Fruit fly (Drosophila melanogaster) whole organism, embryonic: ENCODE results near the gene CG9393.

ENCODE experiments used
- Bgb ChIP-seq: fragments of 200-800 bp; sonication (Bioruptor generic); IDR thresholded peaks from 2 replicates; pipeline ENCODE4 v1.3.6; 2022; ENCODE audit warnings: missing biosample characterization, missing genetic modification characterization; ENCODE audit not compliant: partially characterized antibody
- CG10543 ChIP-seq: fragments of 200-800 bp; sonication (Bioruptor generic); optimal IDR thresholded peaks from 3 replicates; lab custom pipeline; 2017; ENCODE audit warnings: missing biosample characterization, mild to moderate bottlenecking, missing genetic modification characterization, moderate library complexity
- CG10979 ChIP-seq: fragments of 200-800 bp; sonication (Bioruptor generic); optimal IDR thresholded peaks from 2 replicates; lab custom pipeline; 2018; ENCODE audit warnings: missing biosample characterization, mild to moderate bottlenecking, missing genetic modification characterization, moderate library complexity
- CG11398 ChIP-seq: fragments of 200-800 bp; sonication (Bioruptor generic); optimal IDR thresholded peaks from 2 replicates; lab custom pipeline; 2016; ENCODE audit warnings: missing biosample characterization, missing genetic modification characterization
- CG15269 ChIP-seq: fragments of 200-800 bp; sonication (Bioruptor generic); optimal IDR thresholded peaks from 2 replicates; lab custom pipeline; 2018; ENCODE audit warnings: missing biosample characterization, mild to moderate bottlenecking, missing genetic modification characterization, moderate library complexity
- CG1529 ChIP-seq: fragments of 200-800 bp; sonication (Bioruptor generic); optimal IDR thresholded peaks from 3 replicates; lab custom pipeline; 2018; ENCODE audit warnings: missing biosample characterization, missing genetic modification characterization
- CG17802 ChIP-seq: fragments of 200-800 bp; sonication (Bioruptor generic); optimal IDR thresholded peaks from 2 replicates; lab custom pipeline; 2018; ENCODE audit warnings: missing biosample characterization, mild to moderate bottlenecking, missing genetic modification characterization, moderate library complexity
- CG17829 ChIP-seq: fragments of 200-800 bp; optimal IDR thresholded peaks from 2 replicates; lab custom pipeline; 2019; ENCODE audit warnings: missing biosample characterization, mild to moderate bottlenecking, missing genetic modification characterization, moderate library complexity
- CG18599 ChIP-seq: fragments of 200-800 bp; sonication (Bioruptor generic); optimal IDR thresholded peaks from 3 replicates; lab custom pipeline; 2017; ENCODE audit warnings: missing biosample characterization, missing genetic modification characterization, mild to moderate bottlenecking, moderate library complexity, missing genetic modification reagents
- CG2199 ChIP-seq: fragments of 200-800 bp; sonication (Bioruptor generic); IDR thresholded peaks from 3 replicates; pipeline ENCODE4 v1.3.6; 2022; ENCODE audit warnings: missing biosample characterization, missing genetic modification characterization
- CG2678 ChIP-seq: fragments of 200-800 bp; sonication (Bioruptor generic); optimal IDR thresholded peaks from 3 replicates; lab custom pipeline; 2019; ENCODE audit warnings: missing biosample characterization, mild to moderate bottlenecking, missing genetic modification characterization, moderate library complexity
- CG33213 ChIP-seq: fragments of 200-800 bp; sonication (Bioruptor generic); optimal IDR thresholded peaks from 3 replicates; lab custom pipeline; 2016; ENCODE audit warnings: missing biosample characterization, missing genetic modification characterization
- CG34224 ChIP-seq: fragments of 200-800 bp; sonication (Bioruptor generic); IDR thresholded peaks from 3 replicates; pipeline ENCODE4 v1.3.6; 2022; ENCODE audit warnings: missing biosample characterization, missing genetic modification characterization; ENCODE audit not compliant: partially characterized antibody
- CG4282 ChIP-seq: fragments of 200-800 bp; sonication (Bioruptor generic); optimal IDR thresholded peaks from 2 replicates; lab custom pipeline; 2016; ENCODE audit warnings: missing biosample characterization, missing genetic modification characterization
- CG4820 ChIP-seq: fragments of 200-800 bp; sonication (Bioruptor generic); optimal IDR thresholded peaks from 3 replicates; lab custom pipeline; 2016; ENCODE audit warnings: missing biosample characterization, missing genetic modification characterization
- CG5180 ChIP-seq: fragments of 200-800 bp; sonication (Bioruptor generic); optimal IDR thresholded peaks from 3 replicates; lab custom pipeline; 2017; ENCODE audit warnings: missing biosample characterization, missing genetic modification characterization, mild to moderate bottlenecking, moderate library complexity, missing genetic modification reagents
- CG6791 ChIP-seq: fragments of 200-800 bp; sonication (Bioruptor generic); IDR thresholded peaks from 3 replicates; pipeline ENCODE4 v1.3.6; 2022; ENCODE audit warnings: missing biosample characterization, missing genetic modification characterization; ENCODE audit not compliant: partially characterized antibody
- CG7745 ChIP-seq: fragments of 200-800 bp; sonication (Bioruptor generic); optimal IDR thresholded peaks from 2 replicates; lab custom pipeline; 2018; ENCODE audit warnings: missing biosample characterization, mild to moderate bottlenecking, missing genetic modification characterization, moderate library complexity
- CG7786 ChIP-seq: fragments of 200-800 bp; sonication (Bioruptor generic); optimal IDR thresholded peaks from 2 replicates; lab custom pipeline; 2016; ENCODE audit warnings: missing biosample characterization, missing genetic modification characterization
- CG7963 ChIP-seq: fragments of 200-800 bp; sonication (Bioruptor generic); IDR thresholded peaks from 3 replicates; pipeline ENCODE4 v1.3.6; 2022; ENCODE audit warnings: missing biosample characterization, missing genetic modification characterization; ENCODE audit not compliant: partially characterized antibody
- CG8089 ChIP-seq: fragments of 200-800 bp; sonication (Bioruptor generic); optimal IDR thresholded peaks from 3 replicates; lab custom pipeline; 2016; ENCODE audit warnings: missing biosample characterization, missing genetic modification characterization
- CG8765 ChIP-seq: fragments of 200-800 bp; sonication (Bioruptor generic); IDR thresholded peaks from 2 replicates; pipeline ENCODE4 v1.3.6; 2022; ENCODE audit warnings: missing biosample characterization, missing genetic modification characterization
- CG9437 ChIP-seq: fragments of 200-800 bp; sonication (Bioruptor generic); optimal IDR thresholded peaks from 2 replicates; lab custom pipeline; 2018; ENCODE audit warnings: missing biosample characterization, mild to moderate bottlenecking, missing genetic modification characterization
- Chrac-16 ChIP-seq: fragments of 200-800 bp; sonication (Bioruptor generic); optimal IDR thresholded peaks from 3 replicates; lab custom pipeline; 2016; ENCODE audit warnings: missing biosample characterization, missing genetic modification characterization
- D19B ChIP-seq: fragments of 200-800 bp; sonication (Bioruptor generic); optimal IDR thresholded peaks from 2 replicates; lab custom pipeline; 2017; ENCODE audit warnings: missing biosample characterization, mild to moderate bottlenecking, missing genetic modification characterization
- Dll ChIP-seq: fragments of 200-800 bp; sonication (Bioruptor generic); IDR thresholded peaks from 4 replicates; pipeline ENCODE4 v1.3.6; 2022; ENCODE audit warnings: missing biosample characterization, missing genetic modification characterization; ENCODE audit not compliant: partially characterized antibody
- Fer3 ChIP-seq: fragments of 200-800 bp; sonication (Bioruptor generic); optimal IDR thresholded peaks from 2 replicates; lab custom pipeline; 2018; ENCODE audit warnings: missing biosample characterization, mild to moderate bottlenecking, missing genetic modification characterization, moderate library complexity
- Lim3 ChIP-seq: fragments of 200-800 bp; sonication (Bioruptor generic); IDR thresholded peaks from 2 replicates; pipeline ENCODE4 v1.3.6; 2022; ENCODE audit warnings: missing biosample characterization, missing genetic modification characterization
- Med ChIP-seq: fragments of 200-800 bp; sonication (Bioruptor generic); peaks from one replicate; lab custom pipeline; 2016; ENCODE audit warnings: missing biosample characterization, missing genetic modification characterization, mild to moderate bottlenecking, inconsistent platforms, moderate library complexity
- Myb ChIP-seq: fragments of 200-800 bp; sonication (Bioruptor generic); optimal IDR thresholded peaks from 2 replicates; lab custom pipeline; 2016; ENCODE audit warnings: missing biosample characterization, missing genetic modification characterization
- NC2α ChIP-seq: fragments of 200-800 bp; sonication (Bioruptor generic); optimal IDR thresholded peaks from 2 replicates; lab custom pipeline; 2016; ENCODE audit warnings: missing biosample characterization, missing genetic modification characterization
- Pdp1 ChIP-seq, 2 experiments: fragments of 200-800 bp; sonication (Bioruptor generic); optimal IDR thresholded peaks; 3 replicates each; lab custom pipeline; 2016; ENCODE audit warnings: missing biosample characterization in 2 of 2, missing genetic modification characterization in 2 of 2, mild to moderate bottlenecking in 1 of 2, moderate library complexity in 1 of 2
- Scr ChIP-seq: fragments of 200-800 bp; sonication (Bioruptor generic); IDR thresholded peaks from 2 replicates; pipeline ENCODE4 v1.3.6; 2022; ENCODE audit warnings: missing biosample characterization, missing genetic modification characterization; ENCODE audit not compliant: partially characterized antibody
- Six4 ChIP-seq: fragments of 200-800 bp; sonication (Bioruptor generic); optimal IDR thresholded peaks from 2 replicates; lab custom pipeline; 2016; ENCODE audit warnings: missing biosample characterization, missing genetic modification characterization
- Ssrp ChIP-seq: fragments of 200-800 bp; sonication (Bioruptor generic); optimal IDR thresholded peaks from 2 replicates; lab custom pipeline; 2018; ENCODE audit warnings: missing biosample characterization, mild to moderate bottlenecking, missing genetic modification characterization, moderate library complexity
- Trl ChIP-seq, 3 experiments: fragments of >200 bp in 2 of 3; fragments of 200-800 bp in 1 of 3; sonication (Bioruptor generic) in 1 of 3; optimal IDR thresholded peaks; 2 replicates in 1 of 3; 3 replicates in 2 of 3; lab custom pipeline; 2016 to 2017; ENCODE audit warnings: missing biosample characterization in 1 of 3, missing genetic modification characterization in 1 of 3
- ci ChIP-seq: fragments of 200-800 bp; sonication (Bioruptor generic); IDR thresholded peaks from 3 replicates; pipeline ENCODE4 v1.3.6; 2022; ENCODE audit warnings: missing biosample characterization, missing genetic modification characterization
- dpn ChIP-seq, 2 experiments: fragments of 200-800 bp; sonication (Bioruptor generic); optimal IDR thresholded peaks; 3 replicates each; lab custom pipeline; 2016; ENCODE audit warnings: missing biosample characterization in 2 of 2, missing genetic modification characterization in 2 of 2
- gcm2 ChIP-seq: fragments of 200-800 bp; sonication (Bioruptor generic); optimal IDR thresholded peaks from 2 replicates; lab custom pipeline; 2016; ENCODE audit warnings: missing biosample characterization, missing genetic modification characterization
- gem ChIP-seq: fragments of 200-800 bp; sonication (Bioruptor generic); optimal IDR thresholded peaks from 2 replicates; lab custom pipeline; 2019; ENCODE audit warnings: missing biosample characterization, mild to moderate bottlenecking, missing genetic modification characterization, moderate library complexity
- hb ChIP-seq: fragments of 200-800 bp; sonication (Bioruptor generic); IDR thresholded peaks from 3 replicates; pipeline ENCODE4 v1.3.6; 2022; ENCODE audit warnings: missing biosample characterization, missing genetic modification characterization; ENCODE audit not compliant: partially characterized antibody
- inv ChIP-seq: fragments of 200-800 bp; sonication (Bioruptor generic); IDR thresholded peaks from 2 replicates; pipeline ENCODE4 v1.3.6; 2022; ENCODE audit warnings: missing biosample characterization, missing genetic modification characterization; ENCODE audit not compliant: partially characterized antibody
- nerfin-2 ChIP-seq: fragments of 200-800 bp; sonication (Bioruptor generic); IDR thresholded peaks from 2 replicates; pipeline ENCODE4 v1.3.6; 2022; ENCODE audit warnings: missing biosample characterization, missing genetic modification characterization; ENCODE audit not compliant: partially characterized antibody
- pan ChIP-seq, 4 experiments: fragments of >200 bp in 3 of 4; fragments of 200-800 bp in 1 of 4; sonication (Bioruptor generic) in 1 of 4; optimal IDR thresholded peaks in 3 of 4; IDR thresholded peaks in 1 of 4; 2 replicates each; pipeline versions ENCODE4 v1.3.6 to Lab custom; 2017 to 2022; ENCODE audit warnings: missing biosample characterization in 2 of 4, missing genetic modification characterization in 2 of 4, mixed read lengths in 1 of 4
- row ChIP-seq: fragments of 200-800 bp; sonication (Bioruptor generic); IDR thresholded peaks from 3 replicates; pipeline ENCODE4 v1.3.6; 2022; ENCODE audit warnings: missing biosample characterization, missing genetic modification characterization
- tin ChIP-seq: fragments of 200-800 bp; sonication (Bioruptor generic); optimal IDR thresholded peaks from 3 replicates; lab custom pipeline; 2016; ENCODE audit warnings: missing biosample characterization, missing genetic modification characterization
- vnd ChIP-seq: fragments of 200-800 bp; sonication (Bioruptor generic); IDR thresholded peaks from 3 replicates; pipeline ENCODE4 v1.3.6; 2022; ENCODE audit warnings: missing biosample characterization, missing genetic modification characterization; ENCODE audit not compliant: partially characterized antibody

The CG9393 gene

DNA sequence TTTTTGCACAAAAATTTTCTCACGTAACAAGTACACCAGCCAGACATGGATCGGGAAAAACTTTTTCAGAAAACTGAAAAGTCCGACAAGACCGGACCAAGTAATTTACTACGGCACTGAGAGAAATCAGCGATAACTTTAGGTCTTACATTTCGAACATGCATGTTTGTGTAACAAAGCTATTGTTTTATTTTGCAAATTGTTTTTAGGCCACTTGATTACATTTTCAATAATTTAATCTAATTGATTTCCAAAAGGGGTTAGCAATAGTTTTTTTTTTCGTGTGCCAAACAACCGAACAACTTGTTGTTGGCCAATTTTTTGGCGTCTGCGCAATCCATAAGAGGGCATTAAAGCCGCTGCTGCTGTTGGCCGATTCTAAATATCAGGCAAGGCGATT lies 49.7 kb upstream of the CG9393 start (continued):
- peak; percentile 36 for TF ChIP-seq CG8089 (GFP tag; lab: Kevin White, UChicago)
- peak; percentile 44 for TF ChIP-seq tin (GFP tag; lab: Kevin White, UChicago)
- peak; percentile 30 for TF ChIP-seq Myb
- TF ChIP-seq CG10543 (GFP tag; lab: Kevin White, UChicago): no peak
- TF ChIP-seq CG9437 (GFP tag; lab: Kevin White, UChicago): peak; percentile 39
- TF ChIP-seq CG15269 (tag; lab: Kevin White, UChicago): peak; percentile 64
- TF ChIP-seq hb (GFP tag; lab: Robert Waterston, UW): no peak
- no peak for TF ChIP-seq CG4282 (GFP tag; lab: Kevin White, UChicago)
- no peak for TF ChIP-seq pan (optimal IDR thresholded peaks at IDR 0.05; lab: Kevin White, UChicago)
- TF ChIP-seq pan (GFP tag; optimal IDR thresholded peaks at IDR 0.05 in 1 of 2, IDR thresholded peaks at IDR 0.05 in 1 of 2): peak in 1 of 2 experiments; percentile 72
- TF ChIP-seq D19B: peak; percentile 32
- TF ChIP-seq CG7745 (tag; lab: Kevin White, UChicago): no peak
- TF ChIP-seq CG4820 (GFP tag; lab: Kevin White, UChicago): peak; percentile 62
- TF ChIP-seq CG5180 (GFP tag; lab: Kevin White, UChicago): peak; percentile 36
- peak; percentile 57 to 70 for TF ChIP-seq dpn (GFP tag; optimal IDR thresholded peaks at IDR 0.05; lab: Kevin White, UChicago)
- peak; percentile 62 for TF ChIP-seq Fer3 (tag; lab: Kevin White, UChicago)
- TF ChIP-seq Six4 (GFP tag; lab: Kevin White, UChicago): peak; percentile 37
- peak; percentile 47 for TF ChIP-seq Chrac-16

dm6 chr3R:9612217-9612616 lies 48.7 kb upstream of the CG9393 start:
- TF ChIP-seq Med (peak; percentile 63), NC2α (no peak), CG17802 (tag; lab: Kevin White, UChicago) (no peak), CG1529 (GFP tag; lab: Kevin White, UChicago) (no peak), gcm2 (GFP tag; lab: Kevin White, UChicago) (no peak), CG2199 (GFP tag; lab: Robert Waterston, UW) (no peak), CG18599 (GFP tag; lab: Kevin White, UChicago) (peak; percentile 10), nerfin-2 (GFP tag; lab: Robert Waterston, UW) (peak; percentile 71), row (peak; percentile 40; the same call in 2 of the 3 replicates), CG4282 (GFP tag; lab: Kevin White, UChicago) (no peak), CG34224 (peak; percentile 58; the same call in 1 of the 3 replicates), Dll (GFP tag; lab: Robert Waterston, UW) (peak; percentile 24; the same call in 1 of the 4 replicates), CG8765 (GFP tag; lab: Robert Waterston, UW) (no peak), Lim3 (GFP tag; lab: Robert Waterston, UW) (no peak), inv (GFP tag; lab: Robert Waterston, UW) (peak; percentile 13; the same call in 1 of the 2 replicates), Trl (optimal IDR thresholded peaks at IDR 0.05; lab: Kevin White, UChicago) (no peak), Trl (GFP tag; optimal IDR thresholded peaks at IDR 0.05; lab: Kevin White, UChicago) (no peak), CG2678 (tag; lab: Kevin White, UChicago) (peak; percentile 13), Bgb (peak; percentile 38), CG6791 (GFP tag; lab: Robert Waterston, UW) (peak; percentile 49; the same call in 1 of the 3 replicates), Pdp1 (GFP tag; optimal IDR thresholded peaks at IDR 0.05; lab: Kevin White, UChicago) (peak in 1 of 2 experiments; percentile 58), gem (peak; percentile 20), CG33213 (no peak), CG7963 (GFP tag; lab: Robert Waterston, UW) (peak; percentile 66), CG11398 (no peak), CG7786 (GFP tag; lab: Kevin White, UChicago) (no peak), Scr (GFP tag; lab: Robert Waterston, UW) (peak; percentile 56), CG17829 (no peak), CG10979 (tag; lab: Kevin White, UChicago) (no peak), ci (GFP tag; lab: Robert Waterston, UW) (no peak), Ssrp (peak; percentile 4), vnd (GFP tag; lab: Robert Waterston, UW) (peak; percentile 68)
